Fruit fly (Drosophila melanogaster) whole organism: ENCODE data around the gene CG11327.

Experiments
- CG8478 ChIP-seq: fragments of >200 bp; optimal IDR thresholded peaks from 2 replicates; lab custom pipeline; 2018; ENCODE audit warnings: inconsistent platforms
- Dll ChIP-seq: fragments of >200 bp; optimal IDR thresholded peaks from 2 replicates; lab custom pipeline; 2017
- EcR ChIP-seq, 2 experiments: fragments of >200 bp; optimal IDR thresholded peaks; 2 replicates each; lab custom pipeline; 2017; ENCODE audit warnings: missing biosample characterization in 2 of 2, missing genetic modification characterization in 2 of 2, missing genetic modification reagents in 2 of 2
- pan ChIP-seq: fragments of >200 bp; optimal IDR thresholded peaks from 2 replicates; lab custom pipeline; 2017
- psq ChIP-seq: fragments of >200 bp; optimal IDR thresholded peaks from 2 replicates; lab custom pipeline; 2017
- usp ChIP-seq: fragments of >200 bp; optimal IDR thresholded peaks from 2 replicates; lab custom pipeline; 2017; ENCODE audit warnings: missing biosample characterization, missing genetic modification characterization, mixed read lengths

Gene CG11327

dm6 chr2L:6673211-6674012, 13.1 kb downstream of the CG11327 start, which contains the start of gene Spn27A:
TSS of gene Spn27A (minus strand) at chr2L:6673347.
- no peak for TF ChIP-seq pan (lab: Kevin White, UChicago)

- TF ChIP-seq psq (lab: Kevin White, UChicago) (no peak), EcR (GFP tag; optimal IDR thresholded peaks at IDR 0.05; lab: Kevin White, UChicago) (no peak), pan (lab: Kevin White, UChicago) (no peak), Dll (lab: Kevin White, UChicago) (no peak), usp (GFP tag; lab: Kevin White, UChicago) (no peak), CG8478 (no peak)
Observed at dm6 chr2L:6671409-6671808, 15.1 kb downstream of the CG11327 start.

dm6 chr2L:6667719-6668325, 18.7 kb downstream of the CG11327 start, which contains the start of gene Galt:
TSS of gene Galt (minus strand) at chr2L:6668033.
- no peak for TF ChIP-seq pan (lab: Kevin White, UChicago)
- no peak for TF ChIP-seq usp (GFP tag; lab: Kevin White, UChicago)
- no peak for TF ChIP-seq EcR (GFP tag; optimal IDR thresholded peaks at IDR 0.05; lab: Kevin White, UChicago)
- no peak for TF ChIP-seq psq (lab: Kevin White, UChicago)
- TF ChIP-seq CG8478 = no peak
- no peak for TF ChIP-seq Dll (lab: Kevin White, UChicago)

dm6 chr2L:6663562-6664051, 22.9 kb downstream of the CG11327 start, which contains the start of the genes CG13771, CG34310 and cup:
TSS of gene CG13771 (minus strand) at chr2L:6663612.
TSS of gene CG34310 (plus strand) at chr2L:6663664.
TSS of gene cup (plus strand) at chr2L:6663664.
- TF ChIP-seq psq (lab: Kevin White, UChicago) (no peak), CG8478 (no peak), usp (GFP tag; lab: Kevin White, UChicago) (no peak), Dll (lab: Kevin White, UChicago) (no peak), pan (lab: Kevin White, UChicago) (no peak), EcR (GFP tag; optimal IDR thresholded peaks at IDR 0.05; lab: Kevin White, UChicago) (no peak)

- TF ChIP-seq CG8478 (no peak), pan (lab: Kevin White, UChicago) (peak; percentile 54)
Observed at dm6 chr2L:6657969-6658748, 28.4 kb downstream of the CG11327 start, which contains the start of the genes CG31636 and Ube4A. TSS of gene CG31636 (minus strand) at chr2L:6658152. TSS of gene Ube4A (plus strand) at chr2L:6658517.

dm6 chr2L:6656264-6656676, 30.2 kb downstream of the CG11327 start, which contains the start of gene CG31633:
TSS of gene CG31633 (minus strand) at chr2L:6656321.
- TF ChIP-seq usp (GFP tag; lab: Kevin White, UChicago) (no peak), CG8478 (no peak)

- TF ChIP-seq usp (GFP tag; lab: Kevin White, UChicago) = no peak
Observed at dm6 chr2L:6649085-6649754, 37.3 kb downstream of the CG11327 start, which contains the start of the genes CG31635 and Tango1. TSS of gene CG31635 (minus strand) at chr2L:6649114. TSS of gene Tango1 (plus strand) at chr2L:6649388.

dm6 chr2L:6648163-6648628, 38.3 kb downstream of the CG11327 start:
- TF ChIP-seq Dll (lab: Kevin White, UChicago) = no peak
- no peak for TF ChIP-seq EcR (GFP tag; optimal IDR thresholded peaks at IDR 0.05; lab: Kevin White, UChicago)
- TF ChIP-seq CG8478 = no peak
- no peak for TF ChIP-seq pan (lab: Kevin White, UChicago)
- no peak for TF ChIP-seq usp (GFP tag; lab: Kevin White, UChicago)
- no peak for TF ChIP-seq psq (lab: Kevin White, UChicago)

- TF ChIP-seq EcR (GFP tag; optimal IDR thresholded peaks at IDR 0.05; lab: Kevin White, UChicago) (no peak), pan (lab: Kevin White, UChicago) (no peak)
Observed at dm6 chr2L:6647103-6647711, 39.3 kb downstream of the CG11327 start.

dm6 chr2L:6644421-6645059, 42.0 kb downstream of the CG11327 start:
- TF ChIP-seq pan (lab: Kevin White, UChicago) = no peak
- no peak for TF ChIP-seq Dll (lab: Kevin White, UChicago)
